Fruit fly (Drosophila melanogaster): ENCODE measurements around the gene sud1.

dm6 chr3R:24893320-24893955 is 24.2 kb downstream of the sud1 start:
- TF ChIP-seq usp (GFP tag; optimal IDR thresholded peaks at IDR 0.05) (no peak), CG8478 (optimal IDR thresholded peaks at IDR 0.05) (no peak), psq (optimal IDR thresholded peaks at IDR 0.05) (no peak), pan (optimal IDR thresholded peaks at IDR 0.05) (no peak)
